Worm (Caenorhabditis elegans) whole organism, mixed stage, embryonic: ENCODE results near the gene irld-9.

ENCODE experiments used
- M03D4.4 ChIP-seq: sonication (generic microtip); optimal IDR thresholded peaks from 2 replicates; lab custom pipeline; 2017; ENCODE audit warnings: mild to moderate bottlenecking, missing genetic modification characterization, missing compliant biosample characterization
- bed-3 ChIP-seq: fragments of 200-800 bp; sonication (Bioruptor generic); optimal IDR thresholded peaks from 3 replicates; lab custom pipeline; 2018; ENCODE audit warnings: mild to moderate bottlenecking, missing genetic modification characterization, moderate library complexity, missing compliant biosample characterization
- blmp-1 ChIP-seq: fragments of 150-350 bp; optimal IDR thresholded peaks from 2 replicates; lab custom pipeline; 2014; ENCODE audit warnings: missing biosample characterization, missing genetic modification characterization
- ceh-39 ChIP-seq: fragments of 150-350 bp; optimal IDR thresholded peaks from 2 replicates; lab custom pipeline; 2014; ENCODE audit warnings: missing biosample characterization, missing genetic modification characterization
- ceh-43 ChIP-seq: fragments of 200-800 bp; sonication (Bioruptor generic); optimal IDR thresholded peaks from 2 replicates; lab custom pipeline; 2018; ENCODE audit warnings: mild to moderate bottlenecking, missing genetic modification characterization, moderate library complexity, missing compliant biosample characterization
- ceh-83 ChIP-seq: fragments of 200-800 bp; sonication (Bioruptor generic); optimal IDR thresholded peaks from 2 replicates; lab custom pipeline; 2018; ENCODE audit warnings: mild to moderate bottlenecking, missing genetic modification characterization, missing compliant biosample characterization
- ces-1 ChIP-seq: fragments of 150-350 bp; optimal IDR thresholded peaks from 2 replicates; lab custom pipeline; 2014; ENCODE audit warnings: missing biosample characterization, missing genetic modification reagents, missing genetic modification characterization
- cnd-1 ChIP-seq: fragments of 200-800 bp; sonication (Bioruptor generic); optimal IDR thresholded peaks from 2 replicates; lab custom pipeline; 2018; ENCODE audit warnings: mild to moderate bottlenecking, missing genetic modification characterization, missing compliant biosample characterization
- drap-1 ChIP-seq: fragments of 200-800 bp; sonication (Bioruptor generic); optimal IDR thresholded peaks from 3 replicates; lab custom pipeline; 2018; ENCODE audit warnings: mild to moderate bottlenecking, missing genetic modification characterization, missing compliant biosample characterization
- elt-1 ChIP-seq: sonication (generic microtip); optimal IDR thresholded peaks from 2 replicates; lab custom pipeline; 2017; ENCODE audit warnings: missing genetic modification characterization, mild to moderate bottlenecking, missing compliant biosample characterization, antibody characterized with exemption, moderate library complexity, borderline replicate concordance; ENCODE audit not compliant: insufficient read depth
- elt-3 ChIP-seq: fragments of 150-350 bp; optimal IDR thresholded peaks from 2 replicates; lab custom pipeline; 2014; ENCODE audit warnings: missing biosample characterization, missing genetic modification characterization
- flh-1 ChIP-seq: fragments of 200-800 bp; sonication (Bioruptor generic); optimal IDR thresholded peaks from 2 replicates; lab custom pipeline; 2018; ENCODE audit warnings: mild to moderate bottlenecking, missing genetic modification characterization, moderate library complexity, missing compliant biosample characterization
- ham-2 ChIP-seq: fragments of 200-800 bp; sonication (Bioruptor generic); optimal IDR thresholded peaks from 2 replicates; lab custom pipeline; 2018; ENCODE audit warnings: mild to moderate bottlenecking, missing genetic modification characterization, missing compliant biosample characterization
- hlh-1 ChIP-seq: fragments of 150-350 bp; optimal IDR thresholded peaks from 2 replicates; lab custom pipeline; 2014; ENCODE audit warnings: missing biosample characterization, missing genetic modification reagents, missing genetic modification characterization
- lin-32 ChIP-seq: fragments of 200-800 bp; sonication (Bioruptor generic); optimal IDR thresholded peaks from 2 replicates; lab custom pipeline; 2018; ENCODE audit warnings: mild to moderate bottlenecking, missing genetic modification characterization, missing compliant biosample characterization
- lsy-2 ChIP-seq: fragments of 150-350 bp; optimal IDR thresholded peaks from 2 replicates; lab custom pipeline; 2014; ENCODE audit warnings: missing biosample characterization, missing genetic modification characterization
- mab-5 ChIP-seq: fragments of 150-350 bp; optimal IDR thresholded peaks from 2 replicates; lab custom pipeline; 2014; ENCODE audit warnings: missing biosample characterization, missing genetic modification characterization
- mep-1 ChIP-seq: fragments of 150-350 bp; optimal IDR thresholded peaks from 2 replicates; lab custom pipeline; 2017; ENCODE audit warnings: missing biosample characterization, missing genetic modification reagents, missing genetic modification characterization, inconsistent platforms
- mls-2 ChIP-seq: sonication (generic microtip); optimal IDR thresholded peaks from 2 replicates; lab custom pipeline; 2016; ENCODE audit warnings: mild to moderate bottlenecking, missing genetic modification characterization, moderate library complexity, missing compliant biosample characterization
- nhr-2 ChIP-seq: fragments of 150-350 bp; optimal IDR thresholded peaks from 2 replicates; lab custom pipeline; 2014; ENCODE audit warnings: missing biosample characterization, missing genetic modification characterization
- nhr-237 ChIP-seq: fragments of 150-350 bp; optimal IDR thresholded peaks from 2 replicates; lab custom pipeline; 2014; ENCODE audit warnings: missing biosample characterization, missing genetic modification characterization
- nhr-28 ChIP-seq: fragments of 150-350 bp; optimal IDR thresholded peaks from 2 replicates; lab custom pipeline; 2014; ENCODE audit warnings: missing biosample characterization, missing genetic modification characterization
- nhr-76 ChIP-seq: sonication (generic microtip); optimal IDR thresholded peaks from 2 replicates; lab custom pipeline; 2017; ENCODE audit warnings: missing biosample characterization, missing genetic modification characterization
- pha-4 ChIP-seq: fragments of 150-350 bp; optimal IDR thresholded peaks from 2 replicates; lab custom pipeline; 2018; ENCODE audit warnings: missing biosample characterization, missing genetic modification reagents, missing genetic modification characterization
- sem-2 ChIP-seq: fragments of 200-800 bp; sonication (Bioruptor generic); optimal IDR thresholded peaks from 2 replicates; lab custom pipeline; 2018; ENCODE audit warnings: mild to moderate bottlenecking, missing genetic modification characterization, missing compliant biosample characterization
- snpc-4 ChIP-seq: fragments of 150-350 bp; optimal IDR thresholded peaks from 2 replicates; lab custom pipeline; 2014; ENCODE audit warnings: missing biosample characterization, missing genetic modification characterization
- unc-120 ChIP-seq: sonication (generic microtip); optimal IDR thresholded peaks from 2 replicates; lab custom pipeline; 2017; ENCODE audit warnings: missing genetic modification characterization, missing compliant biosample characterization; ENCODE audit not compliant: poor library complexity, severe bottlenecking
- ztf-11 ChIP-seq: fragments of 150-350 bp; optimal IDR thresholded peaks from 2 replicates; lab custom pipeline; 2014; ENCODE audit warnings: missing biosample characterization, missing genetic modification characterization

Gene irld-9

ce11 chrII:1738844-1739243, at the start of gene irld-9, which contains the start of gene irld-33:
irld-9 (minus strand) TSS chrII:1738944.
irld-33 (plus strand) TSS chrII:1739052.
- TF ChIP-seq lin-32 (GFP tag; lab: Kevin White, UChicago) (no peak), sem-2 (GFP tag; lab: Kevin White, UChicago) (no peak), unc-120 (tag; lab: Kevin White, UChicago) (no peak), nhr-76 (no peak), ces-1 (no peak), ceh-39 (no peak), mls-2 (tag; lab: Kevin White, UChicago) (no peak), ceh-83 (GFP tag; lab: Kevin White, UChicago) (no peak)

ce11 chrII:1788087-1788486, 49.3 kb upstream of the irld-9 start, which contains the start of the genes C08F1.6 and fbxb-13:
C08F1.6 (minus strand) TSS chrII:1788187.
fbxb-13 (plus strand) TSS chrII:1788277.
- TF ChIP-seq flh-1 (no peak), ceh-83 (GFP tag; lab: Kevin White, UChicago) (no peak), nhr-2 (tag; lab: Kevin White, UChicago) (no peak), snpc-4 (tag; lab: Kevin White, UChicago) (no peak), ham-2 (no peak), cnd-1 (peak; percentile 48), lin-32 (GFP tag; lab: Kevin White, UChicago) (peak; percentile 15), hlh-1 (tag; lab: Kevin White, UChicago) (peak; percentile 0), M03D4.4 (no peak), elt-3 (tag; lab: Kevin White, UChicago) (no peak)
- TF ChIP-seq, all 35 proteins: peak for 3

ce11 chrII:1787208-1787607, 48.5 kb upstream of the irld-9 start:
- TF ChIP-seq cnd-1 = no peak
- no peak for TF ChIP-seq ceh-43 (GFP tag; lab: Kevin White, UChicago)
- no peak for TF ChIP-seq snpc-4 (tag; lab: Kevin White, UChicago)
- no peak for TF ChIP-seq flh-1
- TF ChIP-seq drap-1 (GFP tag; lab: Kevin White, UChicago) = no peak
- no peak for TF ChIP-seq lsy-2
- no peak for TF ChIP-seq ces-1
- no peak for TF ChIP-seq mab-5 (tag; lab: Kevin White, UChicago)
- TF ChIP-seq lin-32 (GFP tag; lab: Kevin White, UChicago) = no peak
- no peak for TF ChIP-seq unc-120 (tag; lab: Kevin White, UChicago)
- TF ChIP-seq pha-4 (tag; lab: Kevin White, UChicago) = no peak
- TF ChIP-seq nhr-2 (tag; lab: Kevin White, UChicago) = no peak

ce11 chrII:1786209-1786608, 47.5 kb upstream of the irld-9 start, which contains the start of gene C08F1.10:
C08F1.10 (minus strand) TSS chrII:1786309.
- no peak for TF ChIP-seq drap-1 (GFP tag; lab: Kevin White, UChicago)
- TF ChIP-seq snpc-4 (tag; lab: Kevin White, UChicago) = no peak
- no peak for TF ChIP-seq nhr-28 (tag; lab: Kevin White, UChicago)
- no peak for TF ChIP-seq mep-1 (tag; lab: Kevin White, UChicago)
- TF ChIP-seq ces-1 = no peak
- no peak for TF ChIP-seq ceh-83 (GFP tag; lab: Kevin White, UChicago)
- TF ChIP-seq nhr-76 = no peak
- TF ChIP-seq ceh-39 = no peak
- TF ChIP-seq lin-32 (GFP tag; lab: Kevin White, UChicago) = no peak
- no peak for TF ChIP-seq bed-3
- no peak for TF ChIP-seq cnd-1
- TF ChIP-seq nhr-2 (tag; lab: Kevin White, UChicago) = no peak
- no peak for TF ChIP-seq elt-3 (tag; lab: Kevin White, UChicago)
- TF ChIP-seq unc-120 (tag; lab: Kevin White, UChicago) = no peak
- no peak for TF ChIP-seq nhr-237 (tag; lab: Kevin White, UChicago)

ce11 chrII:1784799-1785198, 46.1 kb upstream of the irld-9 start, which contains the start of gene C08F1.11:
C08F1.11 (minus strand) TSS chrII:1784899.
- TF ChIP-seq blmp-1 (tag; lab: Kevin White, UChicago) = no peak
- no peak for TF ChIP-seq ceh-83 (GFP tag; lab: Kevin White, UChicago)
- no peak for TF ChIP-seq lsy-2
- TF ChIP-seq mls-2 (tag; lab: Kevin White, UChicago) = no peak
- TF ChIP-seq ceh-43 (GFP tag; lab: Kevin White, UChicago) = no peak
- no peak for TF ChIP-seq elt-1 (tag; lab: Kevin White, UChicago)
- TF ChIP-seq sem-2 (GFP tag; lab: Kevin White, UChicago) = no peak
- no peak for TF ChIP-seq nhr-76
- TF ChIP-seq ztf-11 (tag; lab: Kevin White, UChicago) = no peak
- no peak for TF ChIP-seq drap-1 (GFP tag; lab: Kevin White, UChicago)
- no peak for TF ChIP-seq bed-3
- no peak for TF ChIP-seq mep-1 (tag; lab: Kevin White, UChicago)
- no peak for TF ChIP-seq flh-1
